Fruit fly (Drosophila melanogaster) whole organism, prepupa: ENCODE results near the gene CG12516.
A peak's percentile ranks its signal among the peaks of the same experiment; 100 is the strongest.

ENCODE experiments used
- Blimp-1 ChIP-seq: fragments of 200-800 bp; sonication (Bioruptor generic); optimal IDR thresholded peaks from 3 replicates; lab custom pipeline; 2017; ENCODE audit warnings: missing biosample characterization, missing genetic modification characterization, mild to moderate bottlenecking, moderate library complexity, missing genetic modification reagents
- CG10631 ChIP-seq: fragments of 200-800 bp; sonication (Bioruptor generic); optimal IDR thresholded peaks from 2 replicates; lab custom pipeline; 2016; ENCODE audit warnings: missing biosample characterization, missing genetic modification characterization
- CG10669 ChIP-seq: fragments of 200-800 bp; sonication (Bioruptor generic); optimal IDR thresholded peaks from 3 replicates; lab custom pipeline; 2018; ENCODE audit warnings: missing biosample characterization, mild to moderate bottlenecking, missing genetic modification characterization, moderate library complexity
- CG11762 ChIP-seq: fragments of 200-800 bp; sonication (Bioruptor generic); optimal IDR thresholded peaks from 3 replicates; lab custom pipeline; 2016; ENCODE audit warnings: missing biosample characterization, missing genetic modification characterization; ENCODE audit not compliant: insufficient read depth
- CG15336 ChIP-seq: fragments of 200-800 bp; sonication (Bioruptor generic); IDR thresholded peaks from 2 replicates; pipeline ENCODE4 v1.3.6; 2022; ENCODE audit warnings: missing biosample characterization, missing genetic modification characterization
- CG1621 ChIP-seq: fragments of 200-800 bp; sonication (Bioruptor generic); optimal IDR thresholded peaks from 3 replicates; lab custom pipeline; 2018; ENCODE audit warnings: missing biosample characterization, mild to moderate bottlenecking, missing genetic modification characterization
- CG16779 ChIP-seq: fragments of 200-800 bp; sonication (Bioruptor generic); optimal IDR thresholded peaks from 3 replicates; lab custom pipeline; 2017; ENCODE audit warnings: missing biosample characterization, mild to moderate bottlenecking, missing genetic modification characterization
- CG31627 ChIP-seq: fragments of 200-800 bp; sonication (Bioruptor generic); optimal IDR thresholded peaks from 3 replicates; lab custom pipeline; 2016; ENCODE audit warnings: missing biosample characterization, missing genetic modification characterization
- CG32006 ChIP-seq: fragments of 200-800 bp; sonication (Bioruptor generic); optimal IDR thresholded peaks from 3 replicates; lab custom pipeline; 2017; ENCODE audit warnings: missing biosample characterization, mild to moderate bottlenecking, missing genetic modification characterization
- CG34406 ChIP-seq: fragments of 200-800 bp; sonication (Bioruptor generic); optimal IDR thresholded peaks from 3 replicates; lab custom pipeline; 2016; ENCODE audit warnings: missing biosample characterization, missing genetic modification characterization
- CG3919 ChIP-seq: fragments of 200-800 bp; sonication (Bioruptor generic); optimal IDR thresholded peaks from 3 replicates; lab custom pipeline; 2016; ENCODE audit warnings: missing biosample characterization, missing genetic modification characterization
- CG4318 ChIP-seq: fragments of 200-800 bp; sonication (Bioruptor generic); optimal IDR thresholded peaks from 3 replicates; lab custom pipeline; 2017; ENCODE audit warnings: missing biosample characterization, mild to moderate bottlenecking, missing genetic modification characterization
- CG6163 ChIP-seq: fragments of 200-800 bp; sonication (Bioruptor generic); IDR thresholded peaks from 3 replicates; pipeline ENCODE4 v1.3.6; 2022; ENCODE audit warnings: missing biosample characterization, missing genetic modification characterization
- CG6792 ChIP-seq: fragments of 200-800 bp; sonication (Bioruptor generic); optimal IDR thresholded peaks from 3 replicates; lab custom pipeline; 2016; ENCODE audit warnings: missing biosample characterization, missing genetic modification characterization
- CG6854 ChIP-seq: fragments of 200-800 bp; sonication (Bioruptor generic); optimal IDR thresholded peaks from 2 replicates; lab custom pipeline; 2017; ENCODE audit warnings: missing biosample characterization, mild to moderate bottlenecking, missing genetic modification characterization
- CG7368 ChIP-seq: fragments of 200-800 bp; sonication (Bioruptor generic); optimal IDR thresholded peaks from 3 replicates; lab custom pipeline; 2016; ENCODE audit warnings: missing biosample characterization, missing genetic modification characterization
- CG8119 ChIP-seq: fragments of 200-800 bp; sonication (Bioruptor generic); IDR thresholded peaks from 3 replicates; pipeline ENCODE4 v1.3.6; 2022; ENCODE audit warnings: missing biosample characterization, missing genetic modification characterization
- CG8319 ChIP-seq: fragments of 200-800 bp; sonication (Bioruptor generic); optimal IDR thresholded peaks from 3 replicates; lab custom pipeline; 2016; ENCODE audit warnings: missing biosample characterization, missing genetic modification characterization
- CG8632 ChIP-seq: fragments of 200-800 bp; sonication (Bioruptor generic); optimal IDR thresholded peaks from 3 replicates; lab custom pipeline; 2016; ENCODE audit warnings: missing biosample characterization, missing genetic modification characterization
- Eip75B ChIP-seq: fragments of 200-800 bp; sonication (Bioruptor generic); optimal IDR thresholded peaks from 3 replicates; lab custom pipeline; 2016; ENCODE audit warnings: missing biosample characterization, missing genetic modification characterization
- Eip78C ChIP-seq: fragments of 200-800 bp; sonication (Bioruptor generic); peaks from one replicate; lab custom pipeline; 2016; ENCODE audit warnings: missing biosample characterization, missing genetic modification characterization
- Eip93F ChIP-seq: fragments of 200-800 bp; sonication (Bioruptor generic); optimal IDR thresholded peaks from 2 replicates; lab custom pipeline; 2016; ENCODE audit warnings: missing biosample characterization, mild to moderate bottlenecking, missing genetic modification characterization
- Ets21C ChIP-seq: fragments of 200-800 bp; sonication (Bioruptor generic); optimal IDR thresholded peaks from 3 replicates; lab custom pipeline; 2016; ENCODE audit warnings: missing biosample characterization, missing genetic modification characterization
- Gug ChIP-seq: fragments of 200-800 bp; sonication (Bioruptor generic); IDR thresholded peaks from 2 replicates; pipeline ENCODE4 v1.3.6; 2022; ENCODE audit warnings: missing biosample characterization, missing genetic modification characterization
- Hr38 ChIP-seq: sonication (Bioruptor generic); optimal IDR thresholded peaks from 2 replicates; lab custom pipeline; 2016; ENCODE audit warnings: missing biosample characterization, missing genetic modification characterization
- Hr39 ChIP-seq: fragments of 200-800 bp; sonication (Bioruptor generic); optimal IDR thresholded peaks from 2 replicates; lab custom pipeline; 2016; ENCODE audit warnings: missing biosample characterization, missing genetic modification characterization
- Hr4 ChIP-seq: fragments of 200-800 bp; sonication (Bioruptor generic); optimal IDR thresholded peaks from 3 replicates; lab custom pipeline; 2016; ENCODE audit warnings: missing biosample characterization, missing genetic modification characterization
- Met ChIP-seq: fragments of 200-800 bp; sonication (Bioruptor generic); optimal IDR thresholded peaks from 3 replicates; lab custom pipeline; 2016; ENCODE audit warnings: missing biosample characterization, missing genetic modification characterization
- Smox ChIP-seq: fragments of 200-800 bp; sonication (Bioruptor generic); optimal IDR thresholded peaks from 3 replicates; lab custom pipeline; 2016; ENCODE audit warnings: missing biosample characterization, missing genetic modification characterization
- Sox102F ChIP-seq: fragments of 200-800 bp; sonication (Bioruptor generic); optimal IDR thresholded peaks from 2 replicates; lab custom pipeline; 2016; ENCODE audit warnings: missing biosample characterization, mild to moderate bottlenecking, missing genetic modification characterization
- Sox14 ChIP-seq: fragments of 200-800 bp; sonication (Bioruptor generic); optimal IDR thresholded peaks from 3 replicates; lab custom pipeline; 2016; ENCODE audit warnings: missing biosample characterization, missing genetic modification characterization
- Sox15 ChIP-seq: fragments of 200-800 bp; sonication (Bioruptor generic); optimal IDR thresholded peaks from 3 replicates; lab custom pipeline; 2016; ENCODE audit warnings: missing biosample characterization, missing genetic modification characterization
- achi ChIP-seq: fragments of 200-800 bp; sonication (Bioruptor generic); optimal IDR thresholded peaks from 3 replicates; lab custom pipeline; 2016; ENCODE audit warnings: missing biosample characterization, missing genetic modification characterization
- acj6 ChIP-seq: fragments of 200-800 bp; sonication (Bioruptor generic); optimal IDR thresholded peaks from 3 replicates; lab custom pipeline; 2016; ENCODE audit warnings: missing biosample characterization, missing genetic modification characterization
- cyc ChIP-seq: fragments of 200-800 bp; sonication (Bioruptor generic); optimal IDR thresholded peaks from 3 replicates; lab custom pipeline; 2016; ENCODE audit warnings: missing biosample characterization, missing genetic modification characterization
- dac ChIP-seq: fragments of 200-800 bp; sonication (Bioruptor generic); optimal IDR thresholded peaks from 2 replicates; lab custom pipeline; 2017; ENCODE audit warnings: missing biosample characterization, mild to moderate bottlenecking, missing genetic modification characterization
- esn ChIP-seq: fragments of 200-800 bp; sonication (Bioruptor generic); optimal IDR thresholded peaks from 2 replicates; lab custom pipeline; 2016; ENCODE audit warnings: missing biosample characterization, mild to moderate bottlenecking, missing genetic modification characterization, moderate library complexity
- fd59A ChIP-seq: fragments of 200-800 bp; sonication (Bioruptor generic); optimal IDR thresholded peaks from 2 replicates; lab custom pipeline; 2017; ENCODE audit warnings: missing biosample characterization, mild to moderate bottlenecking, missing genetic modification characterization, missing genetic modification reagents
- fd85E ChIP-seq: fragments of 200-800 bp; sonication (Bioruptor generic); optimal IDR thresholded peaks from 3 replicates; lab custom pipeline; 2016; ENCODE audit warnings: missing biosample characterization, missing genetic modification characterization
- fkh ChIP-seq: fragments of 200-800 bp; sonication (Bioruptor generic); optimal IDR thresholded peaks from 3 replicates; lab custom pipeline; 2017; ENCODE audit warnings: missing biosample characterization, mild to moderate bottlenecking, missing genetic modification characterization, moderate library complexity
- lz ChIP-seq: fragments of 200-800 bp; sonication (Bioruptor generic); optimal IDR thresholded peaks from 3 replicates; lab custom pipeline; 2016; ENCODE audit warnings: missing biosample characterization, missing genetic modification characterization
- pdm3 ChIP-seq: fragments of 200-800 bp; sonication (Bioruptor generic); optimal IDR thresholded peaks from 3 replicates; lab custom pipeline; 2016; ENCODE audit warnings: missing biosample characterization, missing genetic modification characterization
- spab ChIP-seq: fragments of 200-800 bp; sonication (Bioruptor generic); optimal IDR thresholded peaks from 2 replicates; lab custom pipeline; 2017; ENCODE audit warnings: missing biosample characterization, mild to moderate bottlenecking, missing genetic modification characterization, missing genetic modification reagents
- ss ChIP-seq, 2 experiments: fragments of 200-800 bp; sonication (Bioruptor generic); optimal IDR thresholded peaks; 2 replicates in 1 of 2; 3 replicates in 1 of 2; lab custom pipeline; 2017 to 2018; ENCODE audit warnings: mild to moderate bottlenecking in 2 of 2, missing biosample characterization in 2 of 2, missing genetic modification characterization in 2 of 2, moderate library complexity in 1 of 2
- topi ChIP-seq: fragments of 200-800 bp; sonication (Bioruptor generic); optimal IDR thresholded peaks from 3 replicates; lab custom pipeline; 2016; ENCODE audit warnings: missing biosample characterization, missing genetic modification characterization
- vri ChIP-seq: fragments of 200-800 bp; sonication (Bioruptor generic); optimal IDR thresholded peaks from 3 replicates; lab custom pipeline; 2016; ENCODE audit warnings: missing biosample characterization, mild to moderate bottlenecking, missing genetic modification characterization

The CG12516 gene

DNA sequence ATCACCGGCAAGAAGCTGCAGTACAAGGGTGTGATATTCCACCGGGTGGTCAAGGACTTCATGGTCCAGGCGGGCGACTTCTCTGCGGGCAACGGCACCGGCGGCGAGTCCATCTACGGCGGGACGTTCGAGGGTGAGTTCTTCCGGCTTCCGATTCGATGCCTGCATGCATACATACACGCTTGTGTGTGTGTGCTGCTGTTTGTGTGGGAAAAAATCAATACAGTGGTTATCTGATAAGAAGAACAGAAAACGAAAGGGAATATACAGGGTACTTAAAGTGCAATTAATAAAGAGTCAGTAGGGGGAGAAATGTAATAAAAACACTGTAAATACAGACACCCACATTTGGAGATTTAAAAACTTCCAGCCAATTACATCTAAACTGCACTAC is 36.2 kb upstream of the CG12516 start (continued):
- TF ChIP-seq CG16779 (tag; lab: Kevin White, UChicago) (no peak), acj6 (GFP tag; lab: Kevin White, UChicago) (peak; percentile 5), CG11762 (no peak), CG10669 (GFP tag; lab: Kevin White, UChicago) (no peak), CG8319 (no peak), CG8632 (GFP tag; lab: Kevin White, UChicago) (no peak), Eip75B (GFP tag; lab: Kevin White, UChicago) (no peak), CG6792 (GFP tag; lab: Kevin White, UChicago) (peak; percentile 25), vri (GFP tag; lab: Kevin White, UChicago) (no peak), Hr39 (GFP tag; lab: Kevin White, UChicago) (peak; percentile 22), Sox102F (GFP tag; lab: Kevin White, UChicago) (no peak), Gug (GFP tag; lab: Robert Waterston, UW) (no peak), Sox15 (GFP tag; lab: Kevin White, UChicago) (no peak), Hr4 (GFP tag; lab: Kevin White, UChicago) (no peak), CG1621 (tag; lab: Kevin White, UChicago) (no peak), CG32006 (GFP tag; lab: Kevin White, UChicago) (peak; percentile 14), dac (GFP tag; lab: Kevin White, UChicago) (no peak)

DNA sequence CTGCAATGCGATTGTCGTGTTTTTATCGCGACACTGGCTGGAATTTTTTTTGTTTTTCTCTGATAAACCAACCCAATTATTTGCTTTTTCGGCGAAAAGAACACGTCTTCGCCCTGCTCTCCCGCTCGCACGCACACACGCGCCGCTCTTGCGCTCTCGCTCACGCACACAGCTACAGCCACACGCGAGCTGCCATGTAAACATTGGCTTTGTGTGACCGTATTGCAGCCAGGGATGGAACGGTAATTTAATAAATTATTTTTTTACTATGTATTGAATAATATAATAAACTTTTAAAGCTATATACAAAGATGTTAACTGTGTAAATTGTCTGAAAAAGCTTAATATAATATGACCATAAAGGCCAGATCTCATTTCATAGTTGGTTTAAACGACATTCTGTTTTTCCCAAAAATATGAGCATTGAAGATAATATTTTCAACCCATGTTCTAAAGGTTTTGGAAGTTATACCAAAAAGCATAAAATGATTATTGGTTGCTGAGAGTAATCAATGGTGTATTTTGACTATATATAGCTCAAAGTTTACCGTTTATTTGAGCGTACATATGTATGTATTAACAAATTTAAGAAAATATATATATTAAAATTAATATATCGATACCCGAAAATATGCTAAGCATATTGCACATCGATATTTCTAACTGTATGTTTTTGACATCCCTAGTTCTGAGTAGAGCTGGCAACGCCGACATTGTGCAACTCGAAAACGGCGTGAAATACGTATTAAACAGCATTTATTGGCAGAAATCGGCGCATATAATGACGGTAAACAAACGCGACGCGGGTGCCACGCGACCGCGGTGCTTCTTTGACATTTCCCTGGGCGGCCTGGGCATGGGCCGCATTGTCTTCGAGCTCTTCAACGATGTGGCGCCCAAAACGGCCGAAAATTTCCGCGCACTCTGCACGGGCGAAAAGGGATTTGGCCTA is 35.5 kb upstream of the CG12516 start, which contains the start of the genes Gfat2 and Moca-cyp:
Gfat2 (minus strand) TSS at position 112 of the 952 bp plus-strand sequence.
Moca-cyp (plus strand) TSS at position 681 of the 952 bp plus-strand sequence.
- peak; percentile 12 for TF ChIP-seq fd59A
- peak; percentile 25 for TF ChIP-seq CG31627 (GFP tag; lab: Kevin White, UChicago)
- TF ChIP-seq CG11762, result peak; percentile 31
- peak; percentile 69 for TF ChIP-seq CG6163 (GFP tag; lab: Robert Waterston, UW)
- TF ChIP-seq Smox (GFP tag; lab: Kevin White, UChicago), result peak; percentile 42
- peak; percentile 57 for TF ChIP-seq Sox15 (GFP tag; lab: Kevin White, UChicago)
- peak; percentile 53 for TF ChIP-seq lz (GFP tag; lab: Kevin White, UChicago)
- peak; percentile 57 for TF ChIP-seq CG10631
- peak; percentile 49 for TF ChIP-seq pdm3 (GFP tag; lab: Kevin White, UChicago)
- TF ChIP-seq CG1621 (tag; lab: Kevin White, UChicago), result no peak
- peak; percentile 32 for TF ChIP-seq CG6792 (GFP tag; lab: Kevin White, UChicago)
- TF ChIP-seq achi (GFP tag; lab: Kevin White, UChicago), result peak; percentile 64
- TF ChIP-seq fkh (GFP tag; lab: Kevin White, UChicago), result peak; percentile 99
- peak; percentile 40 for TF ChIP-seq Sox102F (GFP tag; lab: Kevin White, UChicago)
- TF ChIP-seq CG8632 (GFP tag; lab: Kevin White, UChicago), result peak; percentile 52
- peak; percentile 8 for TF ChIP-seq Sox14 (GFP tag; lab: Kevin White, UChicago)
- peak; percentile 63 for TF ChIP-seq CG15336 (GFP tag; lab: Robert Waterston, UW)
- peak; percentile 49 for TF ChIP-seq CG4318 (GFP tag; lab: Kevin White, UChicago)
- 0 out of 3 replicates have a peak, but pooled peaks have one; percentile 38 for TF ChIP-seq CG8119
- peak; percentile 11 for TF ChIP-seq spab (GFP tag; lab: Kevin White, UChicago)
- TF ChIP-seq Eip78C (GFP tag; lab: Kevin White, UChicago), result peak; percentile 85
- peak; percentile 36 for TF ChIP-seq Met (GFP tag; lab: Kevin White, UChicago)
- TF ChIP-seq cyc (GFP tag; lab: Kevin White, UChicago), result peak; percentile 42
- peak; percentile 40 for TF ChIP-seq topi (GFP tag; lab: Kevin White, UChicago)
- TF ChIP-seq Blimp-1, result peak; percentile 12
- peak; percentile 61 for TF ChIP-seq CG3919 (GFP tag; lab: Kevin White, UChicago)
- TF ChIP-seq CG8319, result peak; percentile 26
- TF ChIP-seq Eip93F (GFP tag; lab: Kevin White, UChicago), result peak; percentile 34
- peak; percentile 13 for TF ChIP-seq vri (GFP tag; lab: Kevin White, UChicago)
- TF ChIP-seq esn (GFP tag; lab: Kevin White, UChicago), result peak; percentile 49
- peak; percentile 35 to 59 for TF ChIP-seq ss (GFP tag; optimal IDR thresholded peaks at IDR 0.05; lab: Kevin White, UChicago)
- TF ChIP-seq CG6854 (GFP tag; lab: Kevin White, UChicago), result peak; percentile 67
- peak; percentile 61 for TF ChIP-seq acj6 (GFP tag; lab: Kevin White, UChicago)
- no peak for TF ChIP-seq Ets21C (GFP tag; lab: Kevin White, UChicago)
- peak; percentile 15 for TF ChIP-seq CG7368 (GFP tag; lab: Kevin White, UChicago)
- TF ChIP-seq Hr38, result no peak
- TF ChIP-seq fd85E, result no peak
- TF ChIP-seq CG34406 (GFP tag; lab: Kevin White, UChicago), result peak; percentile 53
